Worm (Caenorhabditis elegans) whole organism, L4 larva: ENCODE measurements around the gene C54D10.13.
A peak's percentile ranks its signal among the peaks of the same experiment; 100 is the strongest.

Experiments used
- D1046.2 ChIP-seq: fragments of 200-800 bp; sonication (Bioruptor generic); IDR thresholded peaks from 2 replicates; pipeline ENCODE4 v1.3.6; 2022; ENCODE audit warnings: missing genetic modification characterization, missing compliant biosample characterization
- F10B5.3 ChIP-seq: sonication (generic microtip); optimal IDR thresholded peaks from 2 replicates; lab custom pipeline; 2016; ENCODE audit warnings: mild to moderate bottlenecking, missing genetic modification characterization, missing compliant biosample characterization
- F37D6.2 ChIP-seq: sonication (generic microtip); optimal IDR thresholded peaks from 2 replicates; lab custom pipeline; 2016; ENCODE audit warnings: mild to moderate bottlenecking, missing genetic modification characterization, missing compliant biosample characterization
- R02D3.7 ChIP-seq: fragments of 150-350 bp; sonication (generic microtip); optimal IDR thresholded peaks from 3 replicates; lab custom pipeline; 2014; ENCODE audit warnings: missing biosample characterization, missing genetic modification characterization
- T26A8.4 ChIP-seq: fragments of 200-800 bp; sonication (Bioruptor generic); IDR thresholded peaks from 2 replicates; pipeline ENCODE4 v1.3.6; 2022; ENCODE audit warnings: missing genetic modification characterization, missing compliant biosample characterization
- Y5F2A.4 ChIP-seq: fragments of 200-800 bp; sonication (Bioruptor generic); optimal IDR thresholded peaks from 2 replicates; lab custom pipeline; 2018; ENCODE audit warnings: mild to moderate bottlenecking, missing genetic modification characterization, missing compliant biosample characterization
- attf-4 ChIP-seq: sonication (generic microtip); optimal IDR thresholded peaks from 3 replicates; lab custom pipeline; 2017; ENCODE audit warnings: missing biosample characterization, missing genetic modification characterization
- ceh-20 ChIP-seq: fragments of 200-800 bp; sonication (Bioruptor generic); IDR thresholded peaks from 2 replicates; pipeline ENCODE4 v1.3.6; 2022; ENCODE audit warnings: missing genetic modification reagents, missing genetic modification characterization, missing compliant biosample characterization
- daf-16 ChIP-seq, 3 experiments: sonication (generic microtip); optimal IDR thresholded peaks; 2 replicates each; lab custom pipeline; 2016 to 2017; ENCODE audit warnings: missing genetic modification characterization in 3 of 3, missing genetic modification reagents in 3 of 3, mild to moderate bottlenecking in 2 of 3, missing compliant biosample characterization in 2 of 3, missing biosample characterization in 1 of 3, moderate library complexity in 1 of 3
- dmd-8 ChIP-seq: fragments of 200-800 bp; sonication (Bioruptor generic); IDR thresholded peaks from 2 replicates; pipeline ENCODE4 v1.3.6; 2022; ENCODE audit warnings: missing genetic modification characterization, missing compliant biosample characterization
- dpl-1 ChIP-seq: fragments of 150-350 bp; optimal IDR thresholded peaks from 2 replicates; lab custom pipeline; 2014; ENCODE audit warnings: missing biosample characterization, missing genetic modification reagents, missing genetic modification characterization
- egl-27 ChIP-seq: sonication (generic microtip); optimal IDR thresholded peaks from 3 replicates; lab custom pipeline; 2017; ENCODE audit warnings: missing biosample characterization, missing genetic modification reagents, missing genetic modification characterization
- fkh-10 ChIP-seq: fragments of 150-350 bp; optimal IDR thresholded peaks from 2 replicates; lab custom pipeline; 2014; ENCODE audit warnings: missing biosample characterization, missing genetic modification reagents, missing genetic modification characterization
- gei-8 ChIP-seq: fragments of 200-800 bp; sonication (Bioruptor generic); optimal IDR thresholded peaks from 2 replicates; lab custom pipeline; 2018; ENCODE audit warnings: mild to moderate bottlenecking, missing genetic modification characterization, missing compliant biosample characterization
- hif-1 ChIP-seq, 2 experiments: sonication (generic microtip); optimal IDR thresholded peaks; 2 replicates each; lab custom pipeline; 2016 to 2017; ENCODE audit warnings: missing compliant biosample characterization in 2 of 2, missing genetic modification characterization in 2 of 2, missing genetic modification reagents in 2 of 2, missing genotype in 2 of 2, mild to moderate bottlenecking in 1 of 2
- hlh-30 ChIP-seq: sonication (generic microtip); optimal IDR thresholded peaks from 2 replicates; lab custom pipeline; 2017; ENCODE audit warnings: antibody characterized with exemption, mild to moderate bottlenecking, missing genetic modification characterization, missing compliant biosample characterization; ENCODE audit not compliant: insufficient read depth
- lim-7 ChIP-seq: fragments of 200-800 bp; sonication (Bioruptor generic); IDR thresholded peaks from 2 replicates; pipeline ENCODE4 v1.3.6; 2022; ENCODE audit warnings: missing genetic modification characterization, missing compliant biosample characterization
- lin-1 ChIP-seq: fragments of 200-800 bp; sonication (Bioruptor generic); IDR thresholded peaks from 2 replicates; pipeline ENCODE4 v1.3.6; 2022; ENCODE audit warnings: missing genetic modification reagents, missing genetic modification characterization, missing compliant biosample characterization
- lin-29 ChIP-seq: fragments of 200-800 bp; sonication (Bioruptor generic); IDR thresholded peaks from 2 replicates; pipeline ENCODE4 v1.3.6; 2022; ENCODE audit warnings: missing genetic modification reagents, missing genetic modification characterization, missing compliant biosample characterization
- mdl-1 ChIP-seq, 2 experiments: fragments of 150-350 bp in 1 of 2; sonication (generic microtip) in 1 of 2; optimal IDR thresholded peaks; 2 replicates each; lab custom pipeline; 2014 to 2017; ENCODE audit warnings: missing biosample characterization in 2 of 2, missing genetic modification characterization in 2 of 2
- mep-1 ChIP-seq: fragments of 150-350 bp; sonication (generic microtip); optimal IDR thresholded peaks from 3 replicates; lab custom pipeline; 2014; ENCODE audit warnings: missing biosample characterization, missing genetic modification characterization
- mes-2 ChIP-seq: sonication (generic microtip); optimal IDR thresholded peaks from 2 replicates; lab custom pipeline; 2016; ENCODE audit warnings: missing genotype, mild to moderate bottlenecking, missing genetic modification characterization, missing compliant biosample characterization; ENCODE audit not compliant: poor library complexity, severe bottlenecking
- mxl-2 ChIP-seq: fragments of 200-800 bp; sonication (Bioruptor generic); conservative IDR thresholded peaks from 2 replicates; pipeline ENCODE4 v1.3.6; 2022; ENCODE audit warnings: missing genetic modification reagents, missing genetic modification characterization, missing compliant biosample characterization
- mxl-3 ChIP-seq: fragments of 200-800 bp; sonication (Bioruptor generic); optimal IDR thresholded peaks from 2 replicates; lab custom pipeline; 2018; ENCODE audit warnings: mild to moderate bottlenecking, missing genetic modification characterization, missing compliant biosample characterization
- nhr-11 ChIP-seq: fragments of 150-350 bp; optimal IDR thresholded peaks from 2 replicates; lab custom pipeline; 2014; ENCODE audit warnings: missing biosample characterization, missing genetic modification characterization
- nhr-111 ChIP-seq: fragments of 200-800 bp; sonication (Bioruptor generic); optimal IDR thresholded peaks from 2 replicates; lab custom pipeline; 2018; ENCODE audit warnings: mild to moderate bottlenecking, missing genetic modification characterization, missing compliant biosample characterization
- nhr-237 ChIP-seq: sonication (generic microtip); optimal IDR thresholded peaks from 2 replicates; lab custom pipeline; 2017; ENCODE audit warnings: missing biosample characterization, missing genetic modification characterization
- nhr-25 ChIP-seq: sonication (generic microtip); optimal IDR thresholded peaks from 2 replicates; lab custom pipeline; 2017; ENCODE audit warnings: missing genetic modification characterization, mild to moderate bottlenecking, missing compliant biosample characterization, antibody characterized with exemption, moderate library complexity, borderline replicate concordance; ENCODE audit not compliant: insufficient read depth
- nhr-41 ChIP-seq: fragments of 200-800 bp; sonication (Bioruptor generic); IDR thresholded peaks from 2 replicates; pipeline ENCODE4 v1.3.6; 2022; ENCODE audit warnings: missing genetic modification reagents, missing genetic modification characterization, missing compliant biosample characterization
- nhr-6 ChIP-seq: fragments of 150-350 bp; optimal IDR thresholded peaks from 2 replicates; lab custom pipeline; 2014; ENCODE audit warnings: missing biosample characterization, missing genetic modification characterization
- nhr-77 ChIP-seq: fragments of 150-350 bp; optimal IDR thresholded peaks from 2 replicates; lab custom pipeline; 2014; ENCODE audit warnings: missing biosample characterization, missing genetic modification characterization
- pha-4 ChIP-seq, 2 experiments: fragments of 150-350 bp in 1 of 2; fragments of 200-800 bp in 1 of 2; sonication (Bioruptor generic) in 1 of 2; IDR thresholded peaks in 1 of 2; optimal IDR thresholded peaks in 1 of 2; 2 replicates each; pipeline versions ENCODE4 v1.3.6 to Lab custom; 2014 to 2022; ENCODE audit warnings: missing genetic modification characterization in 2 of 2, missing genetic modification reagents in 2 of 2, missing biosample characterization in 1 of 2, missing compliant biosample characterization in 1 of 2
- php-3 ChIP-seq: fragments of 200-800 bp; sonication (Bioruptor generic); IDR thresholded peaks from 2 replicates; pipeline ENCODE4 v1.3.6; 2022; ENCODE audit warnings: missing genetic modification reagents, missing genetic modification characterization, missing compliant biosample characterization
- pqm-1 ChIP-seq: sonication (generic microtip); optimal IDR thresholded peaks from 2 replicates; lab custom pipeline; 2017; ENCODE audit warnings: missing biosample characterization, missing genetic modification characterization
- saeg-2 ChIP-seq: fragments of 200-800 bp; sonication (Bioruptor generic); IDR thresholded peaks from 2 replicates; pipeline ENCODE4 v1.3.6; 2022; ENCODE audit warnings: missing genetic modification reagents, missing genetic modification characterization, missing compliant biosample characterization
- set-16 ChIP-seq: fragments of 200-800 bp; sonication (Bioruptor generic); IDR thresholded peaks from 2 replicates; pipeline ENCODE4 v1.3.6; 2022; ENCODE audit warnings: missing genetic modification reagents, missing genetic modification characterization, missing compliant biosample characterization
- snpc-1.2 ChIP-seq: fragments of 200-800 bp; sonication (Bioruptor generic); IDR thresholded peaks from 2 replicates; pipeline ENCODE4 v1.3.6; 2022; ENCODE audit warnings: missing genetic modification reagents, missing genetic modification characterization, missing compliant biosample characterization
- spr-3 ChIP-seq: fragments of 200-800 bp; sonication (Bioruptor generic); optimal IDR thresholded peaks from 2 replicates; lab custom pipeline; 2018; ENCODE audit warnings: mild to moderate bottlenecking, missing genetic modification characterization, missing compliant biosample characterization
- tra-1 ChIP-seq: fragments of 200-800 bp; sonication (Bioruptor generic); IDR thresholded peaks from 2 replicates; pipeline ENCODE4 v1.3.6; 2022; ENCODE audit warnings: missing genetic modification reagents, missing genetic modification characterization, missing compliant biosample characterization
- unc-62 ChIP-seq, 3 experiments: fragments of 150-350 bp in 1 of 3; sonication (generic microtip); optimal IDR thresholded peaks in 2 of 3; peaks in 1 of 3; 1 replicate in 1 of 3; 2 replicates in 2 of 3; lab custom pipeline; 2014 to 2017; ENCODE audit warnings: missing biosample characterization in 3 of 3, missing genetic modification characterization in 3 of 3, missing genetic modification reagents in 3 of 3, missing genotype in 1 of 3
- vab-7 ChIP-seq: fragments of 200-800 bp; sonication (Bioruptor generic); IDR thresholded peaks from 2 replicates; pipeline ENCODE4 v1.3.6; 2022; ENCODE audit warnings: missing genetic modification reagents, missing genetic modification characterization, missing compliant biosample characterization
- zag-1 ChIP-seq: fragments of 150-350 bp; optimal IDR thresholded peaks from 2 replicates; lab custom pipeline; 2014; ENCODE audit warnings: missing biosample characterization, missing genetic modification characterization
- zip-11 ChIP-seq: fragments of 200-800 bp; sonication (Bioruptor generic); IDR thresholded peaks from 2 replicates; pipeline ENCODE4 v1.3.6; 2022; ENCODE audit warnings: missing genetic modification characterization, missing compliant biosample characterization
- ztf-7 ChIP-seq: fragments of 150-350 bp; optimal IDR thresholded peaks from 2 replicates; lab custom pipeline; 2014; ENCODE audit warnings: missing biosample characterization, missing genetic modification characterization

Gene C54D10.13

DNA sequence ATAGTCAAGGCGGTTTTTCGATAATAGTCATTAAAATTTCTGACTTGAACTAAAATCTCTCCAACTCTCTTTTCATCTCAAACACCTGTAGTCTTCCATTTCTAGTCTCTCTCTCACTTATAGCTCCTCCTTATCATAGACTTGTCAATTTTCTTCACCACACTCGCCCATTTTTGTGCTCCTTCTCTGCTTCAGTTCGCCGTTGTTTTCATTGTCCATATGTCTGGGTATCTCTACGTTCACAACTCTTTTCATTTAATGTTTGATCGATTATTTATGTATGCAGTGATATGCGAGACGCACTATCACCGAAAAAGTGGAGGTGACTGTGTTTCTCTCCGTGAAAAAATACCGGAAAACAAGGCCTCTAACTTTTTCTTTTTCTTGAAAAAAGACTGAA lies 35.7 kb upstream of the C54D10.13 start (continued):
- TF ChIP-seq daf-16 (GFP tag; optimal IDR thresholded peaks at IDR 0.05; lab: Kevin White, UChicago) (no peak), daf-16 (tag; optimal IDR thresholded peaks at IDR 0.05; lab: Kevin White, UChicago) (peak; percentile 93)
- TF ChIP-seq, all 104 proteins: peak for 15

DNA sequence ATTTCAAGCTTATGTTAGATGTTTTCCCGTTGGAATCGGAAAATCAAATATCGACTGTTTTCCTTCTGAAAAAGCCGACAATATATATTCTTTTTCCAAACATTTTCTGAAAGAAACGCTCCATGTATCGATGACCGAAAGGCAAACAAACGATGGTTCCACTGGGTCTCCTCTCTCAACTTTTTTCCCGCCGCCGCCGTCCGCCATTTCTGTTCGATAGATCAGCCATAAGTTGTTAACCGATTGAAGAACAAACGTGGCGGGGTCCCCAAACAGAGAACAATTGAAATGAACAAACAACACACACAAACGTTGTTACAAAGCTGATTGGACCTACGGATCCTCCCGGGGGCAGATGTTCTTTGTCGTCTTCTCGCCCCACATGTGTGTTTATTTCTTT lies 34.6 kb upstream of the C54D10.13 start:
- TF ChIP-seq egl-27 (tag; lab: Kevin White, UChicago) = no peak
- peak; percentile 55 for TF ChIP-seq nhr-6 (tag; lab: Kevin White, UChicago)

DNA sequence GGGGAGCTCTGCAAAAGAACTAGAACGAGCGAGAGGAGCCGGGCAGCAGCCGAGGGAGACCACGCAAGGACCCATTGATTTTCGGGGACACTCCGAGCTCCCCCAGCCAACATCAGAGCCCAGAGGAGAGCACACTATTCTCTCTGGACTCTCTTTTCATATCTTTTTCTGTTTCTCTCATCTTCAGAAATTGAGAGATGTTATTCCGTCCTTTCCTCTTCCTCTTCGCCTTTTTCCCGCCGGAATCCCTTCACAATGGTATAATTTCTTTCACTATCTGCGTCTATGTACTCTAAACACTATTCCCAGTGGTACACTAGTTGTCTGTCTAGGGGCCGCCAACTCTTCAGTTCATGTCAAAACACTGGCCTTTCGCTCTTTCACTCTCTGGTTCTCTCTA lies 33.3 kb upstream of the C54D10.13 start:
- TF ChIP-seq tra-1 (GFP tag; lab: Robert Waterston, UW) (no peak), vab-7 (0 out of 2 replicates have a peak, but pooled peaks have one; percentile 38), zip-11 (GFP tag; lab: Robert Waterston, UW) (no peak), spr-3 (GFP tag; lab: Kevin White, UChicago) (no peak), R02D3.7 (tag; lab: Kevin White, UChicago) (no peak), hif-1 (tag; optimal IDR thresholded peaks at IDR 0.05; lab: Kevin White, UChicago) (peak in 1 of 2 experiments; percentile 61), mxl-2 (GFP tag; lab: Robert Waterston, UW) (no peak), mdl-1 (tag; optimal IDR thresholded peaks at IDR 0.05; lab: Kevin White, UChicago) (peak in 1 of 2 experiments; percentile 68), gei-8 (GFP tag; lab: Kevin White, UChicago) (no peak), nhr-41 (no peak), F37D6.2 (tag; lab: Kevin White, UChicago) (peak; percentile 67), mes-2 (peak; percentile 39), php-3 (no peak), Y5F2A.4 (GFP tag; lab: Kevin White, UChicago) (no peak), saeg-2 (GFP tag; lab: Robert Waterston, UW) (0 out of 2 replicates have a peak, but pooled peaks have one; percentile 27), mep-1 (tag; lab: Kevin White, UChicago) (peak; percentile 76), nhr-237 (tag; lab: Kevin White, UChicago) (no peak), zag-1 (peak; percentile 14), dmd-8 (GFP tag; lab: Robert Waterston, UW) (0 out of 2 replicates have a peak, but pooled peaks have one; percentile 36), nhr-111 (GFP tag; lab: Kevin White, UChicago) (no peak), pha-4 (GFP tag; IDR thresholded peaks at IDR 0.05; lab: Robert Waterston, UW) (peak; percentile 36; the same call in 1 of the 2 replicates), pha-4 (tag; optimal IDR thresholded peaks at IDR 0.05; lab: Kevin White, UChicago) (no peak), ztf-7 (tag; lab: Kevin White, UChicago) (no peak), T26A8.4 (0 out of 2 replicates have a peak, but pooled peaks have one; percentile 45), daf-16 (GFP tag; optimal IDR thresholded peaks at IDR 0.05; lab: Kevin White, UChicago) (peak in 1 of 2 experiments; percentile 83), daf-16 (tag; optimal IDR thresholded peaks at IDR 0.05; lab: Kevin White, UChicago) (no peak), ceh-20 (peak; percentile 85), hlh-30 (tag; lab: Kevin White, UChicago) (peak; percentile 37), D1046.2 (GFP tag; lab: Robert Waterston, UW) (no peak), fkh-10 (GFP tag; lab: Kevin White, UChicago) (peak; percentile 94), dpl-1 (GFP tag; lab: Kevin White, UChicago) (peak; percentile 57), pqm-1 (tag; lab: Kevin White, UChicago) (no peak), nhr-77 (tag; lab: Kevin White, UChicago) (no peak), unc-62 (GFP tag; optimal IDR thresholded peaks at IDR 0.05 in 1 of 2; lab: Kevin White, UChicago) (peak in 1 of 2 experiments; percentile 50), unc-62 (tag; optimal IDR thresholded peaks at IDR 0.05; lab: Kevin White, UChicago) (no peak), lin-1 (GFP tag; lab: Robert Waterston, UW) (no peak), F10B5.3 (tag; lab: Kevin White, UChicago) (no peak), lim-7 (GFP tag; lab: Robert Waterston, UW) (no peak), nhr-25 (tag; lab: Kevin White, UChicago) (no peak), snpc-1.2 (GFP tag; lab: Robert Waterston, UW) (no peak), attf-4 (tag; lab: Kevin White, UChicago) (no peak), nhr-11 (peak; percentile 80), mxl-3 (peak; percentile 40), lin-29 (no peak), set-16 (GFP tag; lab: Robert Waterston, UW) (peak; percentile 95)
